Fruit fly (Drosophila melanogaster) whole organism, embryonic: Measurements from ENCODE around the gene CG43895.

ENCODE experiments used
- Adf1 ChIP-seq: fragments of 200-800 bp; sonication (Bioruptor generic); IDR thresholded peaks from 2 replicates; pipeline ENCODE4 v1.3.6; 2022; ENCODE audit warnings: missing biosample characterization, missing genetic modification characterization
- CG10267 ChIP-seq: fragments of 200-800 bp; sonication (Bioruptor generic); optimal IDR thresholded peaks from 2 replicates; lab custom pipeline; 2018; ENCODE audit warnings: missing biosample characterization, mild to moderate bottlenecking, missing genetic modification characterization, moderate library complexity
- CG10462 ChIP-seq: fragments of 200-800 bp; sonication (Bioruptor generic); optimal IDR thresholded peaks from 2 replicates; lab custom pipeline; 2016; ENCODE audit warnings: missing biosample characterization, missing genetic modification characterization
- CG11723 ChIP-seq: fragments of 200-800 bp; sonication (Bioruptor generic); optimal IDR thresholded peaks from 2 replicates; lab custom pipeline; 2017; ENCODE audit warnings: missing biosample characterization, mild to moderate bottlenecking, missing genetic modification characterization
- CG12391 ChIP-seq: fragments of 200-800 bp; sonication (Bioruptor generic); optimal IDR thresholded peaks from 3 replicates; lab custom pipeline; 2018; ENCODE audit warnings: missing biosample characterization, mild to moderate bottlenecking, missing genetic modification characterization, moderate library complexity
- CG12942 ChIP-seq: fragments of 200-800 bp; sonication (Bioruptor generic); optimal IDR thresholded peaks from 3 replicates; lab custom pipeline; 2016; ENCODE audit warnings: missing biosample characterization, missing genetic modification characterization
- CG13123 ChIP-seq: fragments of 200-800 bp; sonication (Bioruptor generic); optimal IDR thresholded peaks from 2 replicates; lab custom pipeline; 2016; ENCODE audit warnings: missing biosample characterization, missing genetic modification characterization
- CG13296 ChIP-seq: fragments of 200-800 bp; sonication (Bioruptor generic); optimal IDR thresholded peaks from 3 replicates; lab custom pipeline; 2018; ENCODE audit warnings: missing biosample characterization, mild to moderate bottlenecking, missing genetic modification characterization
- CG13775 ChIP-seq: fragments of 200-800 bp; sonication (Bioruptor generic); optimal IDR thresholded peaks from 3 replicates; lab custom pipeline; 2017; ENCODE audit warnings: missing biosample characterization, mild to moderate bottlenecking, missing genetic modification characterization
- CG14710 ChIP-seq: fragments of 200-800 bp; sonication (Bioruptor generic); optimal IDR thresholded peaks from 3 replicates; lab custom pipeline; 2019; ENCODE audit warnings: missing biosample characterization, mild to moderate bottlenecking, missing genetic modification characterization, moderate library complexity
- CG1602 ChIP-seq: fragments of 200-800 bp; sonication (Bioruptor generic); optimal IDR thresholded peaks from 3 replicates; lab custom pipeline; 2016; ENCODE audit warnings: missing biosample characterization, missing genetic modification characterization
- CG17361 ChIP-seq: fragments of 200-800 bp; sonication (Bioruptor generic); IDR thresholded peaks from 3 replicates; pipeline ENCODE4 v1.3.6; 2022; ENCODE audit warnings: missing biosample characterization, missing genetic modification characterization
- CG18011 ChIP-seq: fragments of 200-800 bp; sonication (Bioruptor generic); optimal IDR thresholded peaks from 2 replicates; lab custom pipeline; 2017; ENCODE audit warnings: missing biosample characterization, missing genetic modification characterization, mild to moderate bottlenecking, moderate library complexity, missing genotype
- CG18619 ChIP-seq: fragments of 200-800 bp; sonication (Bioruptor generic); optimal IDR thresholded peaks from 3 replicates; lab custom pipeline; 2017; ENCODE audit warnings: missing biosample characterization, mild to moderate bottlenecking, missing genetic modification characterization
- CG32767 ChIP-seq: fragments of 200-800 bp; sonication (Bioruptor generic); IDR thresholded peaks from 2 replicates; pipeline ENCODE4 v1.3.6; 2022; ENCODE audit warnings: missing biosample characterization, missing genetic modification characterization
- CG3407 ChIP-seq: fragments of 200-800 bp; sonication (Bioruptor generic); optimal IDR thresholded peaks from 2 replicates; lab custom pipeline; 2018; ENCODE audit warnings: missing biosample characterization, mild to moderate bottlenecking, missing genetic modification characterization
- CG3726 ChIP-seq: fragments of 200-800 bp; sonication (Bioruptor generic); IDR thresholded peaks from 3 replicates; pipeline ENCODE4, ENCODE4 v1.3.6; 2022; ENCODE audit warnings: missing biosample characterization, missing genetic modification characterization
- CG4617 ChIP-seq: fragments of 200-800 bp; sonication (Bioruptor generic); optimal IDR thresholded peaks from 3 replicates; lab custom pipeline; 2016; ENCODE audit warnings: missing biosample characterization, missing genetic modification characterization, borderline replicate concordance
- CG4730 ChIP-seq: fragments of 200-800 bp; sonication (Bioruptor generic); IDR thresholded peaks from 2 replicates; pipeline ENCODE4 v1.3.6; 2022; ENCODE audit warnings: missing biosample characterization, missing genetic modification characterization
- CG7786 ChIP-seq: fragments of 200-800 bp; sonication (Bioruptor generic); optimal IDR thresholded peaks from 2 replicates; lab custom pipeline; 2016; ENCODE audit warnings: missing biosample characterization, missing genetic modification characterization
- CG9727 ChIP-seq: fragments of 200-800 bp; sonication (Bioruptor generic); optimal IDR thresholded peaks from 3 replicates; lab custom pipeline; 2017; ENCODE audit warnings: missing biosample characterization, mild to moderate bottlenecking, missing genetic modification characterization
- CG9817 ChIP-seq: fragments of 200-800 bp; sonication (Bioruptor generic); optimal IDR thresholded peaks from 2 replicates; lab custom pipeline; 2018; ENCODE audit warnings: missing biosample characterization, mild to moderate bottlenecking, missing genetic modification characterization, moderate library complexity
- Deaf1 ChIP-seq: fragments of 200-800 bp; optimal IDR thresholded peaks from 3 replicates; lab custom pipeline; 2019; ENCODE audit warnings: missing biosample characterization, mild to moderate bottlenecking, missing genetic modification characterization, moderate library complexity
- Ets65A ChIP-seq: fragments of 200-800 bp; sonication (Bioruptor generic); peaks from one replicate; lab custom pipeline; 2016; ENCODE audit warnings: missing biosample characterization, missing genetic modification characterization
- GATAe ChIP-seq: fragments of 200-800 bp; sonication (Bioruptor generic); conservative IDR thresholded peaks from 2 replicates; pipeline ENCODE4 v1.3.6; 2022; ENCODE audit warnings: missing biosample characterization, missing genetic modification characterization
- Lim3 ChIP-seq: fragments of 200-800 bp; sonication (Bioruptor generic); IDR thresholded peaks from 2 replicates; pipeline ENCODE4 v1.3.6; 2022; ENCODE audit warnings: missing biosample characterization, missing genetic modification characterization
- Side ChIP-seq: fragments of 200-800 bp; sonication (Bioruptor generic); optimal IDR thresholded peaks from 2 replicates; lab custom pipeline; 2016; ENCODE audit warnings: missing biosample characterization, missing genetic modification characterization
- Spps ChIP-seq: fragments of 200-800 bp; sonication (Bioruptor generic); optimal IDR thresholded peaks from 2 replicates; lab custom pipeline; 2018; ENCODE audit warnings: missing biosample characterization, mild to moderate bottlenecking, missing genetic modification characterization
- al ChIP-seq: fragments of 200-800 bp; sonication (Bioruptor generic); IDR thresholded peaks from 2 replicates; pipeline ENCODE4 v1.3.6; 2022; ENCODE audit warnings: missing biosample characterization, missing genetic modification characterization
- ara ChIP-seq: fragments of 200-800 bp; sonication (Bioruptor generic); IDR thresholded peaks from 2 replicates; pipeline ENCODE4 v1.3.6; 2022; ENCODE audit warnings: missing biosample characterization, missing genetic modification characterization
- bsh ChIP-seq, 2 experiments: fragments of 200-800 bp; sonication (Bioruptor generic); optimal IDR thresholded peaks; 2 replicates each; lab custom pipeline; 2017 to 2018; ENCODE audit warnings: mild to moderate bottlenecking in 2 of 2, missing biosample characterization in 2 of 2, missing genetic modification characterization in 2 of 2, moderate library complexity in 1 of 2
- chinmo ChIP-seq: fragments of 200-800 bp; sonication (Bioruptor generic); IDR thresholded peaks from 4 replicates; pipeline ENCODE4 v1.3.6; 2022; ENCODE audit warnings: missing biosample characterization, missing genetic modification characterization; ENCODE audit not compliant: partially characterized antibody
- dati ChIP-seq: fragments of 200-800 bp; sonication (Bioruptor generic); IDR thresholded peaks from 2 replicates; pipeline ENCODE4 v1.3.6; 2022; ENCODE audit warnings: missing biosample characterization, missing genetic modification characterization
- dimm ChIP-seq: fragments of 200-800 bp; sonication (Bioruptor generic); IDR thresholded peaks from 2 replicates; pipeline ENCODE4 v1.3.6; 2022; ENCODE audit warnings: missing biosample characterization, missing genetic modification characterization
- dpn ChIP-seq, 2 experiments: fragments of 200-800 bp; sonication (Bioruptor generic); optimal IDR thresholded peaks; 3 replicates each; lab custom pipeline; 2016; ENCODE audit warnings: missing biosample characterization in 2 of 2, missing genetic modification characterization in 2 of 2
- ewg ChIP-seq: fragments of 200-800 bp; sonication (Bioruptor generic); optimal IDR thresholded peaks from 3 replicates; lab custom pipeline; 2017; ENCODE audit warnings: mild to moderate bottlenecking, missing biosample characterization, missing genetic modification reagents, missing genetic modification characterization
- kay ChIP-seq: fragments of 200-800 bp; sonication (Bioruptor generic); optimal IDR thresholded peaks from 2 replicates; lab custom pipeline; 2016; ENCODE audit warnings: missing biosample characterization, missing genetic modification characterization
- lmd ChIP-seq: fragments of 200-800 bp; sonication (Bioruptor generic); IDR thresholded peaks from 2 replicates; pipeline ENCODE4 v1.3.6; 2022; ENCODE audit warnings: missing biosample characterization, missing genetic modification characterization
- maf-S ChIP-seq: fragments of 200-800 bp; sonication (Bioruptor generic); optimal IDR thresholded peaks from 2 replicates; lab custom pipeline; 2016; ENCODE audit warnings: missing biosample characterization, missing genetic modification characterization
- mirr ChIP-seq: fragments of 200-800 bp; sonication (Bioruptor generic); optimal IDR thresholded peaks from 3 replicates; lab custom pipeline; 2018; ENCODE audit warnings: missing biosample characterization, mild to moderate bottlenecking, missing genetic modification characterization
- nmo ChIP-seq: fragments of 200-800 bp; sonication (Bioruptor generic); optimal IDR thresholded peaks from 2 replicates; lab custom pipeline; 2018; ENCODE audit warnings: missing biosample characterization, mild to moderate bottlenecking, missing genetic modification characterization, moderate library complexity
- pfk ChIP-seq: fragments of 200-800 bp; sonication (Bioruptor generic); optimal IDR thresholded peaks from 2 replicates; lab custom pipeline; 2018; ENCODE audit warnings: missing biosample characterization, mild to moderate bottlenecking, missing genetic modification characterization, moderate library complexity
- row ChIP-seq: fragments of 200-800 bp; sonication (Bioruptor generic); IDR thresholded peaks from 3 replicates; pipeline ENCODE4 v1.3.6; 2022; ENCODE audit warnings: missing biosample characterization, missing genetic modification characterization
- sim ChIP-seq: fragments of 200-800 bp; sonication (Bioruptor generic); IDR thresholded peaks from 2 replicates; pipeline ENCODE4 v1.3.6; 2022; ENCODE audit warnings: missing biosample characterization, missing genetic modification characterization
- sima ChIP-seq: fragments of 200-800 bp; sonication (Bioruptor generic); optimal IDR thresholded peaks from 2 replicates; lab custom pipeline; 2016; ENCODE audit warnings: missing biosample characterization, missing genetic modification characterization
- slbo ChIP-seq: fragments of 200-800 bp; sonication (Bioruptor generic); IDR thresholded peaks from 2 replicates; pipeline ENCODE4 v1.3.6; 2022; ENCODE audit warnings: missing biosample characterization, missing genetic modification characterization
- ssp ChIP-seq: fragments of 200-800 bp; sonication (Bioruptor generic); IDR thresholded peaks from 2 replicates; pipeline ENCODE4 v1.3.6; 2022; ENCODE audit warnings: missing biosample characterization, missing genetic modification characterization
- tgo ChIP-seq: fragments of 200-800 bp; sonication (Bioruptor generic); IDR thresholded peaks from 3 replicates; pipeline ENCODE4 v1.3.6; 2022; ENCODE audit warnings: missing biosample characterization, missing genetic modification characterization
- tio ChIP-seq: fragments of 200-800 bp; sonication (Bioruptor generic); optimal IDR thresholded peaks from 2 replicates; lab custom pipeline; 2017; ENCODE audit warnings: missing biosample characterization, missing genetic modification characterization, inconsistent platforms
- zf30C ChIP-seq: fragments of 200-800 bp; sonication (Bioruptor generic); optimal IDR thresholded peaks from 3 replicates; lab custom pipeline; 2018; ENCODE audit warnings: missing biosample characterization, mild to moderate bottlenecking, missing genetic modification characterization

The CG43895 gene

DNA sequence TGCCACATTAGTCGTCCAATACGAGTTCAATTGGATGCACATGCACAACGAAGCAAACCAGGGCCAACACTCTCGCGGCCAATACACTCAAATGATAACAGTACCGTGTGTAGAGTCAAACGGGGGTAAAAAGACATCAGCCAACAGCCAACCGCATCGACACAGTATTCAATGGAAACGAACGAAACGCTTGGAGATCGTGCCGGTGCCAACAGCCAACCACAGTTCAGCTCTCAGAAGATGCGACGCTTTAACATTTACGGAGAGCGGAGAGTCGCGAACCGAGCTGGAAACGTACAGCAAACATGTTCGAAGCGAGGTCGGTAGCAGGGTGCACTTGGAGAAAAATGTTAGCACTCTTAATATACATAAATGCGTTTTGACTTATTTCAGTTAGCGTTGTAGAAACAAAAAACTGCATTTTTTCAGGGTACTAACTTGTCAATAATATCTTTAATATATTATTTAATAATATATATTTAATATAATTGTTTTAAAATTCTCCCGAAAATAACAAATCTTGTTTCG, 5.4 kb downstream of the CG43895 start:
- TF ChIP-seq sima (GFP tag; lab: Kevin White, UChicago): no peak
- no peak for TF ChIP-seq al (GFP tag; lab: Robert Waterston, UW)
- TF ChIP-seq tio (GFP tag; lab: Kevin White, UChicago): peak; percentile 25
- TF ChIP-seq bsh (GFP tag; optimal IDR thresholded peaks at IDR 0.05; lab: Kevin White, UChicago): peak; percentile 50 to 86
- peak; percentile 33 for TF ChIP-seq CG9817
- peak; percentile 45 for TF ChIP-seq CG18619
- TF ChIP-seq nmo: peak; percentile 82
- peak; percentile 82 for TF ChIP-seq CG17361 (GFP tag; lab: Robert Waterston, UW)
- TF ChIP-seq CG11723 (GFP tag; lab: Kevin White, UChicago): peak; percentile 47
- peak; percentile 28 for TF ChIP-seq ewg (GFP tag; lab: Kevin White, UChicago)
- no peak for TF ChIP-seq pfk (GFP tag; lab: Kevin White, UChicago)
- no peak for TF ChIP-seq Side
- 0 out of 2 replicates have a peak, but pooled peaks have one; percentile 15 for TF ChIP-seq dimm (GFP tag; lab: Robert Waterston, UW)
- TF ChIP-seq CG10267 (tag; lab: Kevin White, UChicago): peak; percentile 73
- peak; percentile 86; the same call in 2 of the 3 replicates for TF ChIP-seq row (GFP tag; lab: Robert Waterston, UW)
- peak; percentile 38; the same call in 1 of the 2 replicates for TF ChIP-seq ssp
- TF ChIP-seq CG12391 (tag; lab: Kevin White, UChicago): peak; percentile 82
- TF ChIP-seq ara (GFP tag; lab: Robert Waterston, UW): peak; percentile 80
- TF ChIP-seq CG13775 (GFP tag; lab: Kevin White, UChicago): peak; percentile 64
- no peak for TF ChIP-seq CG13296 (GFP tag; lab: Kevin White, UChicago)
- TF ChIP-seq CG4617 (GFP tag; lab: Kevin White, UChicago): no peak
- TF ChIP-seq CG4730 (GFP tag; lab: Robert Waterston, UW): 0 out of 2 replicates have a peak, but pooled peaks have one; percentile 16
- TF ChIP-seq CG3407 (GFP tag; lab: Kevin White, UChicago): peak; percentile 25
- TF ChIP-seq tgo (GFP tag; lab: Robert Waterston, UW): peak; percentile 72
- TF ChIP-seq sim (GFP tag; lab: Robert Waterston, UW): peak; percentile 59; the same call in 1 of the 2 replicates
- TF ChIP-seq lmd: peak; percentile 50
- TF ChIP-seq CG32767: peak; percentile 75
- no peak for TF ChIP-seq kay (GFP tag; lab: Kevin White, UChicago)
- peak; percentile 59 for TF ChIP-seq CG1602 (GFP tag; lab: Kevin White, UChicago)
- TF ChIP-seq Spps (tag; lab: Kevin White, UChicago): peak; percentile 70
- TF ChIP-seq dati (GFP tag; lab: Robert Waterston, UW): peak; percentile 35; the same call in 1 of the 2 replicates
- TF ChIP-seq CG18011 (GFP tag; lab: Kevin White, UChicago): no peak
- no peak for TF ChIP-seq Adf1
- TF ChIP-seq Ets65A (GFP tag; lab: Kevin White, UChicago): peak; percentile 41
- TF ChIP-seq zf30C: peak; percentile 95
- TF ChIP-seq mirr: no peak
- TF ChIP-seq CG12942 (GFP tag; lab: Kevin White, UChicago): peak; percentile 27
- TF ChIP-seq slbo (GFP tag; lab: Robert Waterston, UW): peak; percentile 70
- TF ChIP-seq CG9727 (GFP tag; lab: Kevin White, UChicago): peak; percentile 85
- peak; percentile 16 for TF ChIP-seq CG10462 (GFP tag; lab: Kevin White, UChicago)
- peak in 1 of 2 experiments; percentile 66 for TF ChIP-seq dpn (GFP tag; optimal IDR thresholded peaks at IDR 0.05; lab: Kevin White, UChicago)
- peak; percentile 44 for TF ChIP-seq CG13123
- no peak for TF ChIP-seq maf-S (GFP tag; lab: Kevin White, UChicago)
- TF ChIP-seq CG3726 (GFP tag; lab: Robert Waterston, UW): 0 out of 3 replicates have a peak, but pooled peaks have one; percentile 17
- peak; percentile 86 for TF ChIP-seq Deaf1 (tag; lab: Kevin White, UChicago)
- no peak for TF ChIP-seq chinmo (GFP tag; lab: Robert Waterston, UW)
- no peak for TF ChIP-seq GATAe
- 0 out of 2 replicates have a peak, but pooled peaks have one; percentile 17 for TF ChIP-seq Lim3 (GFP tag; lab: Robert Waterston, UW)
- no peak for TF ChIP-seq CG7786
- TF ChIP-seq CG14710: no peak
